Worm (Caenorhabditis elegans) whole organism, L2 larva: ENCODE data around the gene F20B6.5.
A peak's percentile ranks its signal among the peaks of the same experiment; 100 is the strongest.
"Not testable (repeated sequence)": the region's sequence is repeated elsewhere in the genome, so short reads cannot be mapped to it uniquely, and the experiment has no call there.

Experiments
- C34F6.9 ChIP-seq: fragments of 150-350 bp; optimal IDR thresholded peaks from 2 replicates; lab custom pipeline; 2014; ENCODE audit warnings: missing biosample characterization, missing genetic modification characterization
- F13H6.1 ChIP-seq: sonication (generic microtip); optimal IDR thresholded peaks from 2 replicates; lab custom pipeline; 2016; ENCODE audit warnings: missing genetic modification characterization, missing compliant biosample characterization
- R02D3.7 ChIP-seq: fragments of 150-350 bp; optimal IDR thresholded peaks from 2 replicates; lab custom pipeline; 2014; ENCODE audit warnings: missing biosample characterization, missing genetic modification characterization
- ZK546.5 ChIP-seq: sonication (generic microtip); optimal IDR thresholded peaks from 2 replicates; lab custom pipeline; 2017; ENCODE audit warnings: missing biosample characterization, missing genetic modification characterization
- alr-1 ChIP-seq: fragments of 150-350 bp; optimal IDR thresholded peaks from 2 replicates; lab custom pipeline; 2014; ENCODE audit warnings: missing biosample characterization, missing genetic modification characterization
- aly-2 ChIP-seq: fragments of 150-350 bp; optimal IDR thresholded peaks from 2 replicates; lab custom pipeline; 2014; ENCODE audit warnings: missing biosample characterization, missing genetic modification characterization
- ama-1 ChIP-seq: fragments of 150-350 bp; optimal IDR thresholded peaks from 2 replicates; lab custom pipeline; 2018; ENCODE audit warnings: inconsistent platforms
- blmp-1 ChIP-seq: sonication (generic microtip); optimal IDR thresholded peaks from 2 replicates; lab custom pipeline; 2017; ENCODE audit warnings: missing genetic modification characterization, mild to moderate bottlenecking, missing compliant biosample characterization, antibody characterized with exemption, moderate library complexity; ENCODE audit not compliant: insufficient read depth
- ceh-16 ChIP-seq: fragments of 150-350 bp; optimal IDR thresholded peaks from 2 replicates; lab custom pipeline; 2014; ENCODE audit warnings: missing biosample characterization, missing genetic modification characterization
- crh-2 ChIP-seq: sonication (generic microtip); optimal IDR thresholded peaks from 2 replicates; lab custom pipeline; 2017; ENCODE audit warnings: missing biosample characterization, missing genetic modification characterization
- dmd-4 ChIP-seq: sonication (generic microtip); optimal IDR thresholded peaks from 2 replicates; lab custom pipeline; 2017; ENCODE audit warnings: missing biosample characterization, missing genetic modification characterization
- elt-1 ChIP-seq: fragments of 150-350 bp; optimal IDR thresholded peaks from 2 replicates; lab custom pipeline; 2014; ENCODE audit warnings: missing biosample characterization, missing genetic modification characterization
- gmeb-1 ChIP-seq: fragments of 150-350 bp; optimal IDR thresholded peaks from 2 replicates; lab custom pipeline; 2014; ENCODE audit warnings: missing biosample characterization, missing genetic modification characterization
- lin-11 ChIP-seq: fragments of 150-350 bp; sonication (generic microtip); optimal IDR thresholded peaks from 2 replicates; lab custom pipeline; 2014; ENCODE audit warnings: missing biosample characterization, missing genetic modification characterization, inconsistent platforms, mixed read lengths
- lsy-2 ChIP-seq, 2 experiments: fragments of 150-350 bp in 1 of 2; sonication (generic microtip) in 1 of 2; optimal IDR thresholded peaks; 2 replicates each; lab custom pipeline; 2014 to 2017; ENCODE audit warnings: missing biosample characterization in 2 of 2, missing genetic modification characterization in 2 of 2
- mab-5 ChIP-seq: fragments of 150-350 bp; optimal IDR thresholded peaks from 2 replicates; lab custom pipeline; 2014; ENCODE audit warnings: missing biosample characterization, missing genetic modification characterization
- mbf-1 ChIP-seq: sonication (generic microtip); optimal IDR thresholded peaks from 2 replicates; lab custom pipeline; 2017; ENCODE audit warnings: missing biosample characterization, missing genetic modification characterization
- mdl-1 ChIP-seq, 2 experiments: fragments of 150-350 bp in 1 of 2; sonication (generic microtip) in 1 of 2; optimal IDR thresholded peaks; 2 replicates each; lab custom pipeline; 2017; ENCODE audit warnings: missing biosample characterization in 2 of 2, missing genetic modification characterization in 2 of 2
- nhr-11 ChIP-seq: fragments of 150-350 bp; optimal IDR thresholded peaks from 2 replicates; lab custom pipeline; 2014; ENCODE audit warnings: missing biosample characterization, missing genetic modification characterization
- nhr-129 ChIP-seq: fragments of 150-350 bp; optimal IDR thresholded peaks from 2 replicates; lab custom pipeline; 2014; ENCODE audit warnings: missing biosample characterization, missing genetic modification characterization
- nhr-21 ChIP-seq: fragments of 150-350 bp; optimal IDR thresholded peaks from 2 replicates; lab custom pipeline; 2014; ENCODE audit warnings: missing biosample characterization, missing genetic modification characterization
- nhr-23 ChIP-seq: fragments of 150-350 bp; optimal IDR thresholded peaks from 2 replicates; lab custom pipeline; 2014; ENCODE audit warnings: missing biosample characterization, missing genetic modification reagents, missing genetic modification characterization
- nhr-237 ChIP-seq: fragments of 150-350 bp; optimal IDR thresholded peaks from 2 replicates; lab custom pipeline; 2014; ENCODE audit warnings: missing biosample characterization, missing genetic modification characterization
- nhr-25 ChIP-seq: fragments of 150-350 bp; sonication (generic microtip); optimal IDR thresholded peaks from 3 replicates; lab custom pipeline; 2014; ENCODE audit warnings: missing biosample characterization, missing genetic modification characterization
- nhr-6 ChIP-seq: fragments of 150-350 bp; optimal IDR thresholded peaks from 2 replicates; lab custom pipeline; 2014; ENCODE audit warnings: missing biosample characterization, missing genetic modification characterization
- nhr-77 ChIP-seq: fragments of 150-350 bp; optimal IDR thresholded peaks from 2 replicates; lab custom pipeline; 2014; ENCODE audit warnings: missing biosample characterization, missing genetic modification characterization
- peb-1 ChIP-seq: fragments of 150-350 bp; optimal IDR thresholded peaks from 2 replicates; lab custom pipeline; 2014; ENCODE audit warnings: missing biosample characterization, missing genetic modification characterization
- sem-4 ChIP-seq: fragments of 150-350 bp; optimal IDR thresholded peaks from 2 replicates; lab custom pipeline; 2014; ENCODE audit warnings: missing biosample characterization, missing genetic modification reagents, missing genetic modification characterization
- sma-3 ChIP-seq: sonication (generic microtip); optimal IDR thresholded peaks from 2 replicates; lab custom pipeline; 2016; ENCODE audit warnings: missing genetic modification reagents, missing genetic modification characterization, missing compliant biosample characterization
- sma-9 ChIP-seq, 2 experiments: fragments of 150-350 bp in 1 of 2; sonication (generic microtip) in 1 of 2; optimal IDR thresholded peaks; 2 replicates each; lab custom pipeline; 2014 to 2016; ENCODE audit warnings: missing genetic modification characterization in 2 of 2, mild to moderate bottlenecking in 1 of 2, missing biosample characterization in 1 of 2, missing compliant biosample characterization in 1 of 2, missing genetic modification reagents in 1 of 2, moderate library complexity in 1 of 2
- snpc-4 ChIP-seq: fragments of 150-350 bp; optimal IDR thresholded peaks from 2 replicates; lab custom pipeline; 2014; ENCODE audit warnings: missing biosample characterization, missing genetic modification characterization
- unc-55 ChIP-seq: fragments of 150-350 bp; sonication (generic microtip); optimal IDR thresholded peaks from 3 replicates; lab custom pipeline; 2014; ENCODE audit warnings: missing biosample characterization, missing genetic modification reagents, missing genetic modification characterization
- unc-62 ChIP-seq: fragments of 150-350 bp; optimal IDR thresholded peaks from 2 replicates; lab custom pipeline; 2014; ENCODE audit warnings: missing biosample characterization, missing genetic modification reagents, missing genetic modification characterization
- zag-1 ChIP-seq: fragments of 150-350 bp; optimal IDR thresholded peaks from 2 replicates; lab custom pipeline; 2014; ENCODE audit warnings: missing biosample characterization, missing genetic modification characterization
- ztf-1 ChIP-seq: fragments of 200-800 bp; sonication (Bioruptor generic); conservative IDR thresholded peaks from 2 replicates; pipeline ENCODE4 v1.3.6; 2022; ENCODE audit warnings: missing genetic modification characterization, missing compliant biosample characterization
- ztf-11 ChIP-seq: sonication (generic microtip); optimal IDR thresholded peaks from 2 replicates; lab custom pipeline; 2017; ENCODE audit warnings: missing biosample characterization, missing genetic modification characterization
- ztf-4 ChIP-seq: fragments of 150-350 bp; optimal IDR thresholded peaks from 2 replicates; lab custom pipeline; 2014; ENCODE audit warnings: missing biosample characterization, missing genetic modification characterization

F20B6.5 gene

ce11 chrX:4208495-4208894 lies 8.8 kb upstream of the F20B6.5 start:
- TF ChIP-seq crh-2 (tag; lab: Kevin White, UChicago): peak; percentile 69
- TF ChIP-seq nhr-77: peak; percentile 79
- TF ChIP-seq snpc-4: peak; percentile 24
- TF ChIP-seq sma-9 (GFP tag; optimal IDR thresholded peaks at IDR 0.05; lab: Kevin White, UChicago): peak; percentile 75
- TF ChIP-seq sma-9 (tag; optimal IDR thresholded peaks at IDR 0.05; lab: Kevin White, UChicago): no peak
- peak; percentile 48 for TF ChIP-seq nhr-129 (tag; lab: Kevin White, UChicago)
- TF ChIP-seq lsy-2 (tag; optimal IDR thresholded peaks at IDR 0.05; lab: Kevin White, UChicago): peak in 1 of 2 experiments; percentile 54
- TF ChIP-seq sma-3 (GFP tag; lab: Kevin White, UChicago): peak; percentile 80
- TF ChIP-seq nhr-21: peak; percentile 60
- TF ChIP-seq mbf-1 (tag; lab: Kevin White, UChicago): peak; percentile 45
- TF ChIP-seq lin-11: no peak
- no peak for TF ChIP-seq peb-1
- peak; percentile 73 for TF ChIP-seq nhr-6 (tag; lab: Kevin White, UChicago)
- TF ChIP-seq zag-1 (tag; lab: Kevin White, UChicago): no peak
- peak; percentile 79 for TF ChIP-seq gmeb-1 (tag; lab: Kevin White, UChicago)

- not testable (repeated sequence) for TF ChIP-seq unc-62 (GFP tag; lab: Kevin White, UChicago); ceh-16 (tag; lab: Kevin White, UChicago); aly-2 (tag; lab: Kevin White, UChicago)
- TF ChIP-seq, all 48 proteins: peak for 0; not testable (repeated sequence) for 48
These were observed 7.7 kb upstream of the F20B6.5 start, which contains the start of gene F20B6.9 for ce11 chrX:4207385-4207784. Gene F20B6.9 (minus strand): TSS chrX:4207485.

ce11 chrX:4202114-4202513 lies 2.4 kb upstream of the F20B6.5 start, which contains the start of gene F20B6.6:
Gene F20B6.6 (minus strand): TSS chrX:4202214.
- TF ChIP-seq nhr-21; nhr-237 (tag; lab: Kevin White, UChicago); unc-55 (GFP tag; lab: Kevin White, UChicago): not testable (repeated sequence)

- no peak for TF ChIP-seq mdl-1 (tag; optimal IDR thresholded peaks at IDR 0.05; lab: Kevin White, UChicago)
- TF ChIP-seq R02D3.7 (tag; lab: Kevin White, UChicago): no peak
- no peak for TF ChIP-seq elt-1 (tag; lab: Kevin White, UChicago)
- TF ChIP-seq blmp-1: no peak
- TF ChIP-seq unc-62 (GFP tag; lab: Kevin White, UChicago): no peak
- no peak for TF ChIP-seq nhr-129 (tag; lab: Kevin White, UChicago)
- no peak for TF ChIP-seq dmd-4 (tag; lab: Kevin White, UChicago)
- TF ChIP-seq mab-5 (tag; lab: Kevin White, UChicago): no peak
- no peak for TF ChIP-seq ZK546.5 (tag; lab: Kevin White, UChicago)
- no peak for TF ChIP-seq unc-55 (GFP tag; lab: Kevin White, UChicago)
These were observed 3.3 kb downstream of the F20B6.5 start, which contains the start of gene F20B6.4 for ce11 chrX:4196431-4196830. Gene F20B6.4 (minus strand): TSS chrX:4196531.

- no peak for TF ChIP-seq nhr-11 (tag; lab: Kevin White, UChicago)
- no peak for TF ChIP-seq alr-1 (tag; lab: Kevin White, UChicago)
- TF ChIP-seq ztf-4 (tag; lab: Kevin White, UChicago): peak; percentile 20
- no peak for TF ChIP-seq ama-1 (lab: Kevin White, UChicago)
- TF ChIP-seq F13H6.1: no peak
- no peak for TF ChIP-seq R02D3.7 (tag; lab: Kevin White, UChicago)
- peak; percentile 5 for TF ChIP-seq nhr-21
- no peak for TF ChIP-seq sma-3 (GFP tag; lab: Kevin White, UChicago)
- TF ChIP-seq nhr-25 (tag; lab: Kevin White, UChicago): no peak
- peak; percentile 25 for TF ChIP-seq gmeb-1 (tag; lab: Kevin White, UChicago)
- no peak for TF ChIP-seq zag-1 (tag; lab: Kevin White, UChicago)
- TF ChIP-seq nhr-23 (tag; lab: Kevin White, UChicago): no peak
- no peak for TF ChIP-seq mbf-1 (tag; lab: Kevin White, UChicago)
- TF ChIP-seq mab-5 (tag; lab: Kevin White, UChicago): no peak
- no peak for TF ChIP-seq blmp-1
- no peak for TF ChIP-seq mdl-1 (tag; optimal IDR thresholded peaks at IDR 0.05; lab: Kevin White, UChicago)
- TF ChIP-seq sma-9 (GFP tag; optimal IDR thresholded peaks at IDR 0.05; lab: Kevin White, UChicago): no peak
- no peak for TF ChIP-seq sma-9 (tag; optimal IDR thresholded peaks at IDR 0.05; lab: Kevin White, UChicago)
- no peak for TF ChIP-seq C34F6.9 (tag; lab: Kevin White, UChicago)
- TF ChIP-seq sem-4 (tag; lab: Kevin White, UChicago): no peak
- TF ChIP-seq ztf-11 (tag; lab: Kevin White, UChicago): no peak
- no peak for TF ChIP-seq aly-2 (tag; lab: Kevin White, UChicago)
- no peak for TF ChIP-seq ztf-1 (GFP tag; lab: Robert Waterston, UW)
These were observed 6.6 kb downstream of the F20B6.5 start for ce11 chrX:4193080-4193479.
